Fruit fly (Drosophila melanogaster): Measurements from ENCODE around the gene Or71a.
A peak's percentile ranks its signal among the peaks of the same experiment; 100 is the strongest.

Gene Or71a

DNA sequence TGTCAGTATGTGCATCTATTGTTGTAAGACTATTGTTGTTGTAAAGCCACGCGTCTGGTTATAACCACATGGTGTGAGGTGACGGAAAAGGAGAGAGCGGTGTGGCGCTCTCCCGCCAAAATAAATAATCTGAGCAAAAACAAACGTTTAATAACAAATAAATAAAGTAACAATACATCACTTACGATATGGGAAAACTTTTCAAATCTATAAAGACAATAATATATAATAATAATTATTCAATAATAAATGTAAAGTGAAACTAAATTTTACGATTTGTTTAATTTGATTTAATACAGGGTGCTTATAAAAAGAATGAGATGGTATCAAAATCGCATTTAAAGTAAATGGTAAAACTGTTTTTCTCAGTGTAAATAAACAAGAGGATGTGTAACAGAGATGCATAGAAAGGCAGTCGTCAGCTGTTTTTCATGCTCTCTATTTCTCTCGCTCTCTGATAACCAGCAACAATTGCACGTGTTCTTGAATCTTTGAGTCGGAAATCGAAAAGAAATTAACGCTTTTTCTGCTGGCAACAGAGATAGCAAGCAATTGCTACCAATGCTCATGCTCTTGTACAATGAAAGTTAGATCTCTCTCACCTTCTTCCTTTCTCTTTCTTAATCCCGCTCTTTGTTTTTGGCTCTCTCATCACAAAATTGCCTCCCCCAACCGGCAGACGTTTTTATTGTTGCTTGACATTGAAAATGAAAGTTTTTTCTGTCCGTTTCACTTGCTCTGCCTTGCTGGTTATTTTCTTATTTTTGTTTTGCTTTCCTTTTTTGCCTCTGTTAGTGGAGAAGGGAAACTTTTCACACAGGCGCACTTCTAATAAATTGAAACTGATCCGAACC lies 20.6 kb upstream of the Or71a start (continued):
- TF ChIP-seq GATAe (GFP tag; conservative IDR thresholded peaks at IDR 0.05) (peak; percentile 43; the same call in 1 of the 2 replicates), HLH4C (GFP tag; IDR thresholded peaks at IDR 0.05; ENCODE audit: partially characterized antibody) (no peak), CG8290 (GFP tag; optimal IDR thresholded peaks at IDR 0.05) (peak; percentile 34), CG8290 (tag; optimal IDR thresholded peaks at IDR 0.05) (no peak), Deaf1 (tag; optimal IDR thresholded peaks at IDR 0.05) (peak; percentile 66), CG15269 (tag; optimal IDR thresholded peaks at IDR 0.05) (peak; percentile 82), CG1603 (tag; optimal IDR thresholded peaks at IDR 0.05) (peak; percentile 64), HmgZ (tag; optimal IDR thresholded peaks at IDR 0.05) (peak; percentile 22), schlank (tag; optimal IDR thresholded peaks at IDR 0.05) (peak; percentile 24), CG17361 (GFP tag; IDR thresholded peaks at IDR 0.05) (peak; percentile 97), seq (GFP tag; IDR thresholded peaks at IDR 0.05) (peak; percentile 34; the same call in 1 of the 2 replicates), CG3163 (GFP tag; optimal IDR thresholded peaks at IDR 0.05) (peak; percentile 28), Drgx (GFP tag; IDR thresholded peaks at IDR 0.05) (peak; percentile 86), pnt (GFP tag; optimal IDR thresholded peaks at IDR 0.05) (peak; percentile 38), stc (GFP tag; IDR thresholded peaks at IDR 0.05) (peak; percentile 93), CG30403 (GFP tag; optimal IDR thresholded peaks at IDR 0.05) (peak; percentile 85), gsb-n (tag; optimal IDR thresholded peaks at IDR 0.05) (peak; percentile 96), CG3281 (GFP tag; optimal IDR thresholded peaks at IDR 0.05) (peak; percentile 92), CG9817 (tag; optimal IDR thresholded peaks at IDR 0.05) (peak; percentile 72), Sry-β (GFP tag; optimal IDR thresholded peaks at IDR 0.05) (peak; percentile 41), Nf-YB (GFP tag; optimal IDR thresholded peaks at IDR 0.05) (peak; percentile 76), Spps (tag; optimal IDR thresholded peaks at IDR 0.05) (peak; percentile 93), sob (GFP tag; IDR thresholded peaks at IDR 0.05) (peak; percentile 47; the same call in 1 of the 2 replicates), Ptx1 (GFP tag; IDR thresholded peaks at IDR 0.05) (peak; percentile 92), CG2129 (GFP tag; IDR thresholded peaks at IDR 0.05; ENCODE audit: partially characterized antibody) (no peak), CG8388 (GFP tag; optimal IDR thresholded peaks at IDR 0.05) (peak; percentile 95), Ada2b (GFP tag; IDR thresholded peaks at IDR 0.05) (peak; percentile 82), CG4854 (GFP tag; optimal IDR thresholded peaks at IDR 0.05) (no peak), cwo (GFP tag; optimal IDR thresholded peaks at IDR 0.05) (peak; percentile 92), CG14710 (tag; optimal IDR thresholded peaks at IDR 0.05) (peak; percentile 97), pan (optimal IDR thresholded peaks at IDR 0.05) (no peak), pan (GFP tag; optimal IDR thresholded peaks at IDR 0.05 in 1 of 2, IDR thresholded peaks at IDR 0.05 in 1 of 2) (peak in 1 of 2 experiments; percentile 91), salm (tag; optimal IDR thresholded peaks at IDR 0.05) (peak; percentile 88), CG14441 (GFP tag; IDR thresholded peaks at IDR 0.05) (peak; percentile 71), Mes4 (GFP tag; optimal IDR thresholded peaks at IDR 0.05) (no peak), CG10979 (tag; optimal IDR thresholded peaks at IDR 0.05) (peak; percentile 97), CG2116 (GFP tag; optimal IDR thresholded peaks at IDR 0.05) (peak; percentile 76), en (GFP tag; optimal IDR thresholded peaks at IDR 0.05) (no peak), ato (GFP tag; IDR thresholded peaks at IDR 0.05; ENCODE audit: partially characterized antibody) (no peak), Sox102F (GFP tag; optimal IDR thresholded peaks at IDR 0.05) (peak; percentile 85), H15 (GFP tag; IDR thresholded peaks at IDR 0.05) (peak; percentile 66; the same call in 2 of the 3 replicates), Atf-2 (GFP tag; optimal IDR thresholded peaks at IDR 0.05) (peak; percentile 0), CG16779 (GFP tag; IDR thresholded peaks at IDR 0.05) (no peak), Hey (tag; optimal IDR thresholded peaks at IDR 0.05) (peak; percentile 7), CG11085 (GFP tag; IDR thresholded peaks at IDR 0.05) (peak; percentile 75), grn (GFP tag; optimal IDR thresholded peaks at IDR 0.05) (peak; percentile 38), Antp (GFP tag; optimal IDR thresholded peaks at IDR 0.05) (peak; percentile 32), gem (tag; optimal IDR thresholded peaks at IDR 0.05) (peak; percentile 97), CG2889 (GFP tag; IDR thresholded peaks at IDR 0.05) (0 out of 3 replicates have a peak, but pooled peaks have one; percentile 8)
